Worm (Caenorhabditis elegans): Measurements from ENCODE around the gene srt-15.
"Not testable (repeated sequence)": the region's sequence is repeated elsewhere in the genome, so short reads cannot be mapped to it uniquely, and the experiment has no call there.

srt-15 gene

ce11 chrV:3088768-3089167 lies 26.8 kb upstream of the srt-15 start, which contains the start of gene acs-21:
TSS of gene acs-21 (plus strand) at chrV:3089068.
- TF ChIP-seq F13C5.2 (tag; optimal IDR thresholded peaks at IDR 0.05), result no peak
- no peak for TF ChIP-seq tra-4 (tag; optimal IDR thresholded peaks at IDR 0.05)
- no peak for TF ChIP-seq scrt-1 (GFP tag; IDR thresholded peaks at IDR 0.05)
- TF ChIP-seq aly-1 (tag; optimal IDR thresholded peaks at IDR 0.05), result no peak
- no peak for TF ChIP-seq tbx-37 (GFP tag; conservative IDR thresholded peaks at IDR 0.05)
- TF ChIP-seq hnd-1 (tag; optimal IDR thresholded peaks at IDR 0.05), result no peak
- no peak for TF ChIP-seq ceh-13 (GFP tag; optimal IDR thresholded peaks at IDR 0.05)
- no peak for TF ChIP-seq tbx-11 (GFP tag; IDR thresholded peaks at IDR 0.05)
- TF ChIP-seq ceh-36 (tag; optimal IDR thresholded peaks at IDR 0.05), result no peak
- no peak for TF ChIP-seq sea-1 (GFP tag; conservative IDR thresholded peaks at IDR 0.05)
- TF ChIP-seq B0310.2 (tag; optimal IDR thresholded peaks at IDR 0.05), result no peak
- TF ChIP-seq ama-1 (optimal IDR thresholded peaks at IDR 0.05), result no peak
- TF ChIP-seq pes-1 (GFP tag; IDR thresholded peaks at IDR 0.05), result no peak
- TF ChIP-seq hmg-4 (GFP tag; optimal IDR thresholded peaks at IDR 0.05), result no peak
- no peak for TF ChIP-seq ets-7 (tag; optimal IDR thresholded peaks at IDR 0.05)
- TF ChIP-seq hmbx-1 (tag; optimal IDR thresholded peaks at IDR 0.05), result no peak

ce11 chrV:3086260-3086659 lies 24.3 kb upstream of the srt-15 start, which contains the start of gene srt-8:
TSS of gene srt-8 (plus strand) at chrV:3086560.
- TF ChIP-seq hmbx-1 (tag; optimal IDR thresholded peaks at IDR 0.05) (no peak), ceh-36 (tag; optimal IDR thresholded peaks at IDR 0.05) (no peak), tbx-37 (GFP tag; conservative IDR thresholded peaks at IDR 0.05) (no peak), flt-1 (GFP tag; IDR thresholded peaks at IDR 0.05) (no peak), ceh-13 (GFP tag; optimal IDR thresholded peaks at IDR 0.05) (no peak), tbx-11 (GFP tag; IDR thresholded peaks at IDR 0.05) (no peak), hnd-1 (tag; optimal IDR thresholded peaks at IDR 0.05) (no peak), sea-1 (GFP tag; conservative IDR thresholded peaks at IDR 0.05) (no peak), B0310.2 (tag; optimal IDR thresholded peaks at IDR 0.05) (no peak)

ce11 chrV:3081471-3081870 lies 19.5 kb upstream of the srt-15 start, which contains the start of gene srt-7:
TSS of gene srt-7 (plus strand) at chrV:3081771.
- no peak for TF ChIP-seq scrt-1 (GFP tag; IDR thresholded peaks at IDR 0.05)
- TF ChIP-seq ceh-36 (tag; optimal IDR thresholded peaks at IDR 0.05), result no peak
- no peak for TF ChIP-seq F13C5.2 (tag; optimal IDR thresholded peaks at IDR 0.05)
- no peak for TF ChIP-seq pes-1 (GFP tag; IDR thresholded peaks at IDR 0.05)
- no peak for TF ChIP-seq flt-1 (GFP tag; IDR thresholded peaks at IDR 0.05)
- no peak for TF ChIP-seq hmbx-1 (tag; optimal IDR thresholded peaks at IDR 0.05)
- TF ChIP-seq hnd-1 (tag; optimal IDR thresholded peaks at IDR 0.05), result no peak
- TF ChIP-seq B0310.2 (tag; optimal IDR thresholded peaks at IDR 0.05), result no peak
- TF ChIP-seq ets-7 (tag; optimal IDR thresholded peaks at IDR 0.05), result no peak
- no peak for TF ChIP-seq ama-1 (optimal IDR thresholded peaks at IDR 0.05)
- no peak for TF ChIP-seq tra-4 (tag; optimal IDR thresholded peaks at IDR 0.05)
- TF ChIP-seq aly-1 (tag; optimal IDR thresholded peaks at IDR 0.05), result no peak

ce11 chrV:3080792-3081191 lies 18.8 kb upstream of the srt-15 start, which contains the start of gene srt-5:
TSS of gene srt-5 (minus strand) at chrV:3080892.
- TF ChIP-seq scrt-1 (GFP tag; IDR thresholded peaks at IDR 0.05) (no peak), tbx-11 (GFP tag; IDR thresholded peaks at IDR 0.05) (no peak), ets-7 (tag; optimal IDR thresholded peaks at IDR 0.05) (no peak), tra-4 (tag; optimal IDR thresholded peaks at IDR 0.05) (no peak), hnd-1 (tag; optimal IDR thresholded peaks at IDR 0.05) (no peak), aly-1 (tag; optimal IDR thresholded peaks at IDR 0.05) (no peak), ama-1 (optimal IDR thresholded peaks at IDR 0.05) (no peak), hmg-4 (GFP tag; optimal IDR thresholded peaks at IDR 0.05) (no peak), B0310.2 (tag; optimal IDR thresholded peaks at IDR 0.05) (no peak), F13C5.2 (tag; optimal IDR thresholded peaks at IDR 0.05) (no peak), hmbx-1 (tag; optimal IDR thresholded peaks at IDR 0.05) (no peak), ceh-13 (GFP tag; optimal IDR thresholded peaks at IDR 0.05) (no peak), tbx-37 (GFP tag; conservative IDR thresholded peaks at IDR 0.05) (no peak), ceh-36 (tag; optimal IDR thresholded peaks at IDR 0.05) (no peak), pes-1 (GFP tag; IDR thresholded peaks at IDR 0.05) (no peak)

ce11 chrV:3071548-3071947 lies 9.6 kb upstream of the srt-15 start, which contains the start of gene C50H11.13:
TSS of gene C50H11.13 (minus strand) at chrV:3071648.
- TF ChIP-seq pes-1 (GFP tag; IDR thresholded peaks at IDR 0.05), result no peak
- TF ChIP-seq flt-1 (GFP tag; IDR thresholded peaks at IDR 0.05), result no peak
- TF ChIP-seq F13C5.2 (tag; optimal IDR thresholded peaks at IDR 0.05), result no peak
- no peak for TF ChIP-seq tbx-37 (GFP tag; conservative IDR thresholded peaks at IDR 0.05)
- no peak for TF ChIP-seq scrt-1 (GFP tag; IDR thresholded peaks at IDR 0.05)
- no peak for TF ChIP-seq ceh-36 (tag; optimal IDR thresholded peaks at IDR 0.05)
- no peak for TF ChIP-seq ets-7 (tag; optimal IDR thresholded peaks at IDR 0.05)
- no peak for TF ChIP-seq B0310.2 (tag; optimal IDR thresholded peaks at IDR 0.05)
- TF ChIP-seq hmg-4 (GFP tag; optimal IDR thresholded peaks at IDR 0.05), result no peak
- no peak for TF ChIP-seq ceh-13 (GFP tag; optimal IDR thresholded peaks at IDR 0.05)
- TF ChIP-seq sea-1 (GFP tag; conservative IDR thresholded peaks at IDR 0.05), result no peak
- TF ChIP-seq tbx-11 (GFP tag; IDR thresholded peaks at IDR 0.05), result no peak

ce11 chrV:3069101-3069500 lies 7.1 kb upstream of the srt-15 start, which contains the start of gene str-40:
TSS of gene str-40 (minus strand) at chrV:3069201.
- no peak for TF ChIP-seq ceh-13 (GFP tag; optimal IDR thresholded peaks at IDR 0.05)
- no peak for TF ChIP-seq hmg-4 (GFP tag; optimal IDR thresholded peaks at IDR 0.05)
- no peak for TF ChIP-seq hnd-1 (tag; optimal IDR thresholded peaks at IDR 0.05)
- no peak for TF ChIP-seq aly-1 (tag; optimal IDR thresholded peaks at IDR 0.05)
- TF ChIP-seq ets-7 (tag; optimal IDR thresholded peaks at IDR 0.05), result no peak
- TF ChIP-seq B0310.2 (tag; optimal IDR thresholded peaks at IDR 0.05), result no peak
- no peak for TF ChIP-seq pes-1 (GFP tag; IDR thresholded peaks at IDR 0.05)
- no peak for TF ChIP-seq F13C5.2 (tag; optimal IDR thresholded peaks at IDR 0.05)
- no peak for TF ChIP-seq hmbx-1 (tag; optimal IDR thresholded peaks at IDR 0.05)

ce11 chrV:3065928-3066327 lies 4.0 kb upstream of the srt-15 start, which contains the start of gene srh-185:
TSS of gene srh-185 (plus strand) at chrV:3066228.
- TF ChIP-seq hnd-1 (tag; optimal IDR thresholded peaks at IDR 0.05) (no peak), flt-1 (GFP tag; IDR thresholded peaks at IDR 0.05) (no peak), hmg-4 (GFP tag; optimal IDR thresholded peaks at IDR 0.05) (no peak)

ce11 chrV:3064418-3064817 lies 2.4 kb upstream of the srt-15 start, which contains the start of gene srt-16:
TSS of gene srt-16 (minus strand) at chrV:3064518.
- TF ChIP-seq scrt-1 (GFP tag; IDR thresholded peaks at IDR 0.05); hmbx-1 (tag; optimal IDR thresholded peaks at IDR 0.05); ceh-13 (GFP tag; optimal IDR thresholded peaks at IDR 0.05): not testable (repeated sequence)

All from whole organism, early embryonic.